Worm (Caenorhabditis elegans): ENCODE measurements around the gene jmjd-1.2.

The jmjd-1.2 gene

DNA sequence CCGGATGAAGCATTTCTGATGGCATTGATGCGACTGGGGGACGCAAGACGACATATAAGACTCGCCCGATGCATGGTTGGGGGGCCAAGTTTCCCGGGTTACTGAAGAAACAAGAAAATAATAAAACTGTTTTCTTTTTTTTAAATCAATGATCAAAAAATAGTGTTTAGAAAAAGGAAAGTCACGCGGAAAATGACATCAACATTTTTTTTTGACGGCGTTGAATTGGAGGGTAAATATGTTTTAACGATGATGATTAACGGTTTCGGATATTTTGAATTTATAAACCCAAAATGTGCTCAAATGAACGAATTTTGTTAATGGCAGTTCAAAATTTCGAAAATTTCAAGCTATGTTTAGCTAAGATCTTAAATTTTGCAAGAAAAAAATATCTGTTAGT, 43.1 kb downstream of the jmjd-1.2 start, which contains the start of gene ogdh-1:
TSS of gene ogdh-1 (minus strand) at position 101 of the 400 bp plus-strand sequence.
- TF ChIP-seq syd-9 (tag; optimal IDR thresholded peaks at IDR 0.05) (no peak), elt-2 (tag; optimal IDR thresholded peaks at IDR 0.05) (no peak), ceh-18 (tag; optimal IDR thresholded peaks at IDR 0.05) (no peak), unc-42 (tag; optimal IDR thresholded peaks at IDR 0.05) (no peak), hlh-15 (tag; optimal IDR thresholded peaks at IDR 0.05) (no peak), hlh-6 (tag; optimal IDR thresholded peaks at IDR 0.05) (no peak), hlh-13 (GFP tag; optimal IDR thresholded peaks at IDR 0.05) (no peak), madf-2 (tag; optimal IDR thresholded peaks at IDR 0.05) (no peak), fax-1 (tag; optimal IDR thresholded peaks at IDR 0.05) (no peak), zip-5 (tag; optimal IDR thresholded peaks at IDR 0.05) (no peak), C08G9.2 (tag; optimal IDR thresholded peaks at IDR 0.05) (no peak), pros-1 (tag; optimal IDR thresholded peaks at IDR 0.05) (no peak), ceh-14 (tag; optimal IDR thresholded peaks at IDR 0.05) (no peak), ceh-34 (tag; optimal IDR thresholded peaks at IDR 0.05) (no peak)

DNA sequence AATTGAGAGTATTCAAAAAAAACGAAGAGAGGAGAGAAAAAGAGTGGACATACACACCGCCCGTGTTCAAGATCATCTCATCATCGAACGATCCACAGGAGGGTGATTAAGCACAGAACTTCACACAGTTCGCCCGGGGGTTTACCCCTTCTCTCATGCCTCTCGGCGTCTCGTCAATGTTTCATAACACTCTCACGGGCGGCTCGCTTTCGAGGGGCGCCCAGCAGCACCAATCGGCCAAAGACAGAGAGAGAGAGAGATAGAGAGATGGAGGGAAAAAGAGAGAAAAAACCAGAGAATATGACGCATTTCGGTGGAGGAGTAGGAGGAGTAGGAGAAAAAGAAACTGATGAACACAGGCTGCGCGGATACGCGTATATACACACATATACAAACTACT, 44.4 kb downstream of the jmjd-1.2 start:
- TF ChIP-seq ceh-22 (tag; optimal IDR thresholded peaks at IDR 0.05) (no peak), fkh-10 (GFP tag; optimal IDR thresholded peaks at IDR 0.05) (no peak), sox-2 (GFP tag; IDR thresholded peaks at IDR 0.05) (no peak), fax-1 (tag; optimal IDR thresholded peaks at IDR 0.05) (no peak), ama-1 (optimal IDR thresholded peaks at IDR 0.05) (no peak), tbx-2 (tag; optimal IDR thresholded peaks at IDR 0.05) (peak; percentile 51), Y22D7AL.16 (tag; optimal IDR thresholded peaks at IDR 0.05) (no peak), madf-2 (tag; optimal IDR thresholded peaks at IDR 0.05) (no peak), ttx-3 (tag; optimal IDR thresholded peaks at IDR 0.05) (no peak), hlh-15 (tag; optimal IDR thresholded peaks at IDR 0.05) (no peak), C38D4.7 (GFP tag; optimal IDR thresholded peaks at IDR 0.05) (no peak), pros-1 (tag; optimal IDR thresholded peaks at IDR 0.05) (no peak), unc-55 (GFP tag; optimal IDR thresholded peaks at IDR 0.05) (no peak), odd-2 (tag; optimal IDR thresholded peaks at IDR 0.05) (no peak), C08G9.2 (tag; optimal IDR thresholded peaks at IDR 0.05) (peak; percentile 40), che-1 (tag; optimal IDR thresholded peaks at IDR 0.05) (no peak), ceh-18 (tag; optimal IDR thresholded peaks at IDR 0.05) (peak; percentile 58), lim-6 (tag; optimal IDR thresholded peaks at IDR 0.05) (no peak), pax-1 (tag; optimal IDR thresholded peaks at IDR 0.05) (no peak), unc-42 (tag; optimal IDR thresholded peaks at IDR 0.05) (no peak), ahr-1 (tag; optimal IDR thresholded peaks at IDR 0.05) (no peak), lin-11 (tag; optimal IDR thresholded peaks at IDR 0.05) (no peak), syd-9 (tag; optimal IDR thresholded peaks at IDR 0.05) (no peak), ztf-16 (tag; optimal IDR thresholded peaks at IDR 0.05) (no peak), ceh-34 (tag; optimal IDR thresholded peaks at IDR 0.05) (no peak), ref-2 (tag; optimal IDR thresholded peaks at IDR 0.05) (peak; percentile 20), F13H6.1 (tag; optimal IDR thresholded peaks at IDR 0.05) (no peak), hlh-8 (tag; optimal IDR thresholded peaks at IDR 0.05) (no peak), hlh-13 (GFP tag; optimal IDR thresholded peaks at IDR 0.05) (no peak), ceh-2 (tag; optimal IDR thresholded peaks at IDR 0.05) (no peak), ceh-14 (tag; optimal IDR thresholded peaks at IDR 0.05) (peak; percentile 51), elt-4 (tag; optimal IDR thresholded peaks at IDR 0.05) (no peak), sdc-2 (tag; optimal IDR thresholded peaks at IDR 0.05) (peak; percentile 9), ceh-30 (tag; optimal IDR thresholded peaks at IDR 0.05) (no peak), npax-4 (tag; optimal IDR thresholded peaks at IDR 0.05) (no peak), ceh-31 (tag; optimal IDR thresholded peaks at IDR 0.05) (peak; percentile 69), ceh-19 (GFP tag; optimal IDR thresholded peaks at IDR 0.05) (no peak), ceh-48 (tag; optimal IDR thresholded peaks at IDR 0.05) (no peak), pha-4 (tag; optimal IDR thresholded peaks at IDR 0.05) (no peak), tbx-7 (tag; optimal IDR thresholded peaks at IDR 0.05) (no peak), pqm-1 (tag; optimal IDR thresholded peaks at IDR 0.05) (no peak), ceh-45 (GFP tag; IDR thresholded peaks at IDR 0.05) (no peak), rnt-1 (tag; optimal IDR thresholded peaks at IDR 0.05) (peak; percentile 16), ceh-9 (tag; optimal IDR thresholded peaks at IDR 0.05) (no peak), pha-2 (tag; optimal IDR thresholded peaks at IDR 0.05) (no peak), ets-4 (tag; optimal IDR thresholded peaks at IDR 0.05) (no peak), T23F11.4 (GFP tag; optimal IDR thresholded peaks at IDR 0.05) (no peak), pat-9 (tag; optimal IDR thresholded peaks at IDR 0.05) (no peak)
